Worm (Caenorhabditis elegans) whole organism, L4 larva: ENCODE data around the gene aakg-1.

ENCODE experiments used
- F10B5.3 ChIP-seq: sonication (generic microtip); optimal IDR thresholded peaks from 2 replicates; lab custom pipeline; 2016; ENCODE audit warnings: mild to moderate bottlenecking, missing genetic modification characterization, missing compliant biosample characterization
- F26F4.8 ChIP-seq: fragments of 200-800 bp; sonication (Bioruptor generic); conservative IDR thresholded peaks from 2 replicates; pipeline ENCODE4 v1.3.6; 2022; ENCODE audit warnings: missing genetic modification characterization, missing compliant biosample characterization
- F37D6.2 ChIP-seq: sonication (generic microtip); optimal IDR thresholded peaks from 2 replicates; lab custom pipeline; 2016; ENCODE audit warnings: mild to moderate bottlenecking, missing genetic modification characterization, missing compliant biosample characterization
- F49E8.2 ChIP-seq: sonication (generic microtip); optimal IDR thresholded peaks from 2 replicates; lab custom pipeline; 2016; ENCODE audit warnings: missing compliant biosample characterization, mild to moderate bottlenecking, missing genetic modification characterization, borderline replicate concordance
- Y105C5A.15 ChIP-seq: fragments of 200-800 bp; sonication (Bioruptor generic); IDR thresholded peaks from 2 replicates; pipeline ENCODE4 v1.3.6; 2022; ENCODE audit warnings: missing genetic modification characterization, missing compliant biosample characterization
- Y5F2A.4 ChIP-seq: fragments of 200-800 bp; sonication (Bioruptor generic); optimal IDR thresholded peaks from 2 replicates; lab custom pipeline; 2018; ENCODE audit warnings: mild to moderate bottlenecking, missing genetic modification characterization, missing compliant biosample characterization
- Y75B8A.6 ChIP-seq: fragments of 200-800 bp; sonication (Bioruptor generic); IDR thresholded peaks from 2 replicates; pipeline ENCODE4 v1.3.6; 2022; ENCODE audit warnings: missing genetic modification reagents, missing genetic modification characterization, missing compliant biosample characterization
- ZK546.5 ChIP-seq, 2 experiments: sonication (generic microtip); optimal IDR thresholded peaks; 2 replicates each; lab custom pipeline; 2017; ENCODE audit warnings: missing biosample characterization in 2 of 2, missing genetic modification characterization in 2 of 2
- ceh-32 ChIP-seq: sonication (generic microtip); optimal IDR thresholded peaks from 2 replicates; lab custom pipeline; 2016; ENCODE audit warnings: mild to moderate bottlenecking, missing genetic modification characterization, missing compliant biosample characterization; ENCODE audit not compliant: poor library complexity
- ceh-82 ChIP-seq: sonication (generic microtip); optimal IDR thresholded peaks from 2 replicates; lab custom pipeline; 2017; ENCODE audit warnings: missing biosample characterization, missing genetic modification characterization
- ces-1 ChIP-seq: fragments of 150-350 bp; sonication (generic microtip); optimal IDR thresholded peaks from 4 replicates; lab custom pipeline; 2014; ENCODE audit warnings: missing biosample characterization, missing genetic modification reagents, missing genetic modification characterization
- cey-2 ChIP-seq: sonication (generic microtip); optimal IDR thresholded peaks from 3 replicates; lab custom pipeline; 2017; ENCODE audit warnings: missing genetic modification characterization, mild to moderate bottlenecking, missing compliant biosample characterization, antibody characterized with exemption, borderline replicate concordance; ENCODE audit not compliant: insufficient read depth
- daf-12 ChIP-seq: fragments of 150-350 bp; optimal IDR thresholded peaks from 2 replicates; lab custom pipeline; 2014; ENCODE audit warnings: missing biosample characterization, missing genetic modification reagents, missing genetic modification characterization
- daf-8 ChIP-seq: fragments of 200-800 bp; sonication (Bioruptor generic); IDR thresholded peaks from 2 replicates; pipeline ENCODE4 v1.3.6; 2022; ENCODE audit warnings: missing genetic modification characterization, missing compliant biosample characterization
- dmd-6 ChIP-seq: fragments of 200-800 bp; sonication (Bioruptor generic); IDR thresholded peaks from 2 replicates; pipeline ENCODE4 v1.3.6; 2022; ENCODE audit warnings: missing genetic modification reagents, missing genetic modification characterization, missing compliant biosample characterization
- dmd-8 ChIP-seq: fragments of 200-800 bp; sonication (Bioruptor generic); IDR thresholded peaks from 2 replicates; pipeline ENCODE4 v1.3.6; 2022; ENCODE audit warnings: missing genetic modification characterization, missing compliant biosample characterization
- duxl-1 ChIP-seq: sonication (generic microtip); optimal IDR thresholded peaks from 2 replicates; lab custom pipeline; 2016; ENCODE audit warnings: mild to moderate bottlenecking, missing genetic modification characterization, moderate library complexity, missing compliant biosample characterization; ENCODE audit not compliant: poor library complexity
- fkh-10 ChIP-seq: fragments of 150-350 bp; optimal IDR thresholded peaks from 2 replicates; lab custom pipeline; 2014; ENCODE audit warnings: missing biosample characterization, missing genetic modification reagents, missing genetic modification characterization
- fos-1 ChIP-seq: fragments of 150-350 bp; optimal IDR thresholded peaks from 2 replicates; lab custom pipeline; 2014; ENCODE audit warnings: missing biosample characterization, missing genetic modification characterization
- hif-1 ChIP-seq, 2 experiments: sonication (generic microtip); optimal IDR thresholded peaks; 2 replicates each; lab custom pipeline; 2016 to 2017; ENCODE audit warnings: missing compliant biosample characterization in 2 of 2, missing genetic modification characterization in 2 of 2, missing genetic modification reagents in 2 of 2, missing genotype in 2 of 2, mild to moderate bottlenecking in 1 of 2
- hlh-11 ChIP-seq: fragments of 200-800 bp; sonication (Bioruptor generic); optimal IDR thresholded peaks from 2 replicates; lab custom pipeline; 2018; ENCODE audit warnings: mild to moderate bottlenecking, missing genetic modification characterization, missing compliant biosample characterization
- hlh-30 ChIP-seq: sonication (generic microtip); optimal IDR thresholded peaks from 2 replicates; lab custom pipeline; 2017; ENCODE audit warnings: antibody characterized with exemption, mild to moderate bottlenecking, missing genetic modification characterization, missing compliant biosample characterization; ENCODE audit not compliant: insufficient read depth
- lin-13 ChIP-seq: fragments of 150-350 bp; optimal IDR thresholded peaks from 2 replicates; lab custom pipeline; 2014; ENCODE audit warnings: missing biosample characterization, missing genetic modification reagents, missing genetic modification characterization
- lin-29 ChIP-seq: fragments of 200-800 bp; sonication (Bioruptor generic); IDR thresholded peaks from 2 replicates; pipeline ENCODE4 v1.3.6; 2022; ENCODE audit warnings: missing genetic modification reagents, missing genetic modification characterization, missing compliant biosample characterization
- lin-38 ChIP-seq: fragments of 200-800 bp; sonication (Bioruptor generic); IDR thresholded peaks from 2 replicates; pipeline ENCODE4 v1.3.6; 2022; ENCODE audit warnings: missing genetic modification reagents, missing genetic modification characterization, missing compliant biosample characterization
- lin-39 ChIP-seq: fragments of 150-350 bp; optimal IDR thresholded peaks from 2 replicates; lab custom pipeline; 2014; ENCODE audit warnings: missing biosample characterization, missing genetic modification reagents, missing genetic modification characterization
- lsy-2 ChIP-seq, 2 experiments: fragments of 150-350 bp in 1 of 2; sonication (generic microtip) in 1 of 2; optimal IDR thresholded peaks; 2 replicates each; lab custom pipeline; 2014 to 2017; ENCODE audit warnings: missing biosample characterization in 2 of 2, missing genetic modification characterization in 2 of 2
- mdl-1 ChIP-seq, 2 experiments: fragments of 150-350 bp in 1 of 2; sonication (generic microtip) in 1 of 2; optimal IDR thresholded peaks; 2 replicates each; lab custom pipeline; 2014 to 2017; ENCODE audit warnings: missing biosample characterization in 2 of 2, missing genetic modification characterization in 2 of 2
- mdt-29 ChIP-seq: fragments of 200-800 bp; sonication (Bioruptor generic); IDR thresholded peaks from 2 replicates; pipeline ENCODE4 v1.3.6; 2022; ENCODE audit warnings: missing genetic modification reagents, missing genetic modification characterization, missing compliant biosample characterization
- mep-1 ChIP-seq: fragments of 150-350 bp; sonication (generic microtip); optimal IDR thresholded peaks from 3 replicates; lab custom pipeline; 2014; ENCODE audit warnings: missing biosample characterization, missing genetic modification characterization
- mxl-2 ChIP-seq: fragments of 200-800 bp; sonication (Bioruptor generic); conservative IDR thresholded peaks from 2 replicates; pipeline ENCODE4 v1.3.6; 2022; ENCODE audit warnings: missing genetic modification reagents, missing genetic modification characterization, missing compliant biosample characterization
- nhr-11 ChIP-seq: fragments of 150-350 bp; optimal IDR thresholded peaks from 2 replicates; lab custom pipeline; 2014; ENCODE audit warnings: missing biosample characterization, missing genetic modification characterization
- nhr-111 ChIP-seq: fragments of 200-800 bp; sonication (Bioruptor generic); optimal IDR thresholded peaks from 2 replicates; lab custom pipeline; 2018; ENCODE audit warnings: mild to moderate bottlenecking, missing genetic modification characterization, missing compliant biosample characterization
- nhr-237 ChIP-seq: sonication (generic microtip); optimal IDR thresholded peaks from 2 replicates; lab custom pipeline; 2017; ENCODE audit warnings: missing biosample characterization, missing genetic modification characterization
- nhr-25 ChIP-seq: sonication (generic microtip); optimal IDR thresholded peaks from 2 replicates; lab custom pipeline; 2017; ENCODE audit warnings: missing genetic modification characterization, mild to moderate bottlenecking, missing compliant biosample characterization, antibody characterized with exemption, moderate library complexity, borderline replicate concordance; ENCODE audit not compliant: insufficient read depth
- nhr-28 ChIP-seq: fragments of 150-350 bp; optimal IDR thresholded peaks from 2 replicates; lab custom pipeline; 2014; ENCODE audit warnings: missing biosample characterization, missing genetic modification characterization
- nhr-42 ChIP-seq: fragments of 200-800 bp; sonication (Bioruptor generic); IDR thresholded peaks from 2 replicates; pipeline ENCODE4 v1.3.6; 2022; ENCODE audit warnings: missing genetic modification characterization, missing compliant biosample characterization
- nhr-48 ChIP-seq: sonication (generic microtip); optimal IDR thresholded peaks from 2 replicates; lab custom pipeline; 2016; ENCODE audit warnings: mild to moderate bottlenecking, missing genetic modification characterization, missing compliant biosample characterization
- nhr-6 ChIP-seq: fragments of 150-350 bp; optimal IDR thresholded peaks from 2 replicates; lab custom pipeline; 2014; ENCODE audit warnings: missing biosample characterization, missing genetic modification characterization
- nhr-76 ChIP-seq: fragments of 150-350 bp; optimal IDR thresholded peaks from 2 replicates; lab custom pipeline; 2014; ENCODE audit warnings: missing biosample characterization, missing genetic modification characterization
- pha-4 ChIP-seq, 2 experiments: fragments of 150-350 bp in 1 of 2; fragments of 200-800 bp in 1 of 2; sonication (Bioruptor generic) in 1 of 2; IDR thresholded peaks in 1 of 2; optimal IDR thresholded peaks in 1 of 2; 2 replicates each; pipeline versions ENCODE4 v1.3.6 to Lab custom; 2014 to 2022; ENCODE audit warnings: missing genetic modification characterization in 2 of 2, missing genetic modification reagents in 2 of 2, missing biosample characterization in 1 of 2, missing compliant biosample characterization in 1 of 2
- saeg-2 ChIP-seq: fragments of 200-800 bp; sonication (Bioruptor generic); IDR thresholded peaks from 2 replicates; pipeline ENCODE4 v1.3.6; 2022; ENCODE audit warnings: missing genetic modification reagents, missing genetic modification characterization, missing compliant biosample characterization
- sdz-12 ChIP-seq: fragments of 200-800 bp; sonication (Bioruptor generic); optimal IDR thresholded peaks from 2 replicates; lab custom pipeline; 2018; ENCODE audit warnings: mild to moderate bottlenecking, missing genetic modification characterization, missing compliant biosample characterization
- set-16 ChIP-seq: fragments of 200-800 bp; sonication (Bioruptor generic); IDR thresholded peaks from 2 replicates; pipeline ENCODE4 v1.3.6; 2022; ENCODE audit warnings: missing genetic modification reagents, missing genetic modification characterization, missing compliant biosample characterization
- snpc-4 ChIP-seq: fragments of 150-350 bp; optimal IDR thresholded peaks from 2 replicates; lab custom pipeline; 2014; ENCODE audit warnings: missing biosample characterization, missing genetic modification characterization
- tag-97 ChIP-seq: fragments of 200-800 bp; sonication (Bioruptor generic); IDR thresholded peaks from 2 replicates; pipeline ENCODE4 v1.3.6; 2022; ENCODE audit warnings: missing genetic modification characterization, missing compliant biosample characterization
- vab-7 ChIP-seq: fragments of 200-800 bp; sonication (Bioruptor generic); IDR thresholded peaks from 2 replicates; pipeline ENCODE4 v1.3.6; 2022; ENCODE audit warnings: missing genetic modification reagents, missing genetic modification characterization, missing compliant biosample characterization
- zag-1 ChIP-seq: fragments of 150-350 bp; optimal IDR thresholded peaks from 2 replicates; lab custom pipeline; 2014; ENCODE audit warnings: missing biosample characterization, missing genetic modification characterization
- ztf-11 ChIP-seq: fragments of 150-350 bp; optimal IDR thresholded peaks from 2 replicates; lab custom pipeline; 2014; ENCODE audit warnings: missing biosample characterization, missing genetic modification characterization
- ztf-7 ChIP-seq: fragments of 150-350 bp; optimal IDR thresholded peaks from 2 replicates; lab custom pipeline; 2014; ENCODE audit warnings: missing biosample characterization, missing genetic modification characterization

aakg-1 gene

ce11 chrIII:12612519-12612935 is 37.3 kb upstream of the aakg-1 start (continued):
- TF ChIP-seq ZK546.5 (tag; optimal IDR thresholded peaks at IDR 0.05; lab: Kevin White, UChicago) (peak in 1 of 2 experiments; percentile 15), hif-1 (tag; optimal IDR thresholded peaks at IDR 0.05; lab: Kevin White, UChicago) (peak; percentile 61 to 86), ztf-7 (tag; lab: Kevin White, UChicago) (peak; percentile 83), fkh-10 (GFP tag; lab: Kevin White, UChicago) (peak; percentile 98), dmd-6 (peak; percentile 100), daf-12 (tag; lab: Kevin White, UChicago) (no peak), hlh-30 (tag; lab: Kevin White, UChicago) (peak; percentile 99), mep-1 (tag; lab: Kevin White, UChicago) (peak; percentile 98), mdl-1 (tag; optimal IDR thresholded peaks at IDR 0.05; lab: Kevin White, UChicago) (peak; percentile 98), lsy-2 (tag; optimal IDR thresholded peaks at IDR 0.05; lab: Kevin White, UChicago) (peak; percentile 93 to 96), mxl-2 (GFP tag; lab: Robert Waterston, UW) (peak; percentile 53; the same call in 1 of the 2 replicates), ces-1 (GFP tag; lab: Kevin White, UChicago) (peak; percentile 82), Y75B8A.6 (peak; percentile 70; the same call in 1 of the 2 replicates), Y5F2A.4 (peak; percentile 84), nhr-28 (tag; lab: Kevin White, UChicago) (peak; percentile 95), mdt-29 (GFP tag; lab: Robert Waterston, UW) (peak; percentile 97), duxl-1 (peak; percentile 75), fos-1 (peak; percentile 92), ceh-82 (no peak), tag-97 (no peak), nhr-48 (tag; lab: Kevin White, UChicago) (peak; percentile 97), lin-13 (GFP tag; lab: Kevin White, UChicago) (peak; percentile 96), nhr-11 (tag; lab: Kevin White, UChicago) (peak; percentile 99), vab-7 (peak; percentile 47), sdz-12 (GFP tag; lab: Kevin White, UChicago) (no peak), nhr-6 (tag; lab: Kevin White, UChicago) (peak; percentile 98), F10B5.3 (peak; percentile 75), snpc-4 (tag; lab: Kevin White, UChicago) (peak; percentile 43), nhr-25 (tag; lab: Kevin White, UChicago) (peak; percentile 98), F49E8.2 (tag; lab: Kevin White, UChicago) (no peak), nhr-76 (peak; percentile 84), ceh-32 (tag; lab: Kevin White, UChicago) (peak; percentile 81), zag-1 (tag; lab: Kevin White, UChicago) (peak; percentile 90), nhr-42 (GFP tag; lab: Robert Waterston, UW) (peak; percentile 90), ztf-11 (tag; lab: Kevin White, UChicago) (no peak), pha-4 (GFP tag; IDR thresholded peaks at IDR 0.05; lab: Robert Waterston, UW) (peak; percentile 98), pha-4 (tag; optimal IDR thresholded peaks at IDR 0.05; lab: Kevin White, UChicago) (peak; percentile 99), lin-38 (GFP tag; lab: Robert Waterston, UW) (peak; percentile 83), lin-29 (peak; percentile 90), dmd-8 (GFP tag; lab: Robert Waterston, UW) (0 out of 2 replicates have a peak, but pooled peaks have one; percentile 54), saeg-2 (GFP tag; lab: Robert Waterston, UW) (peak; percentile 98), set-16 (peak; percentile 90), F26F4.8 (GFP tag; lab: Robert Waterston, UW) (no peak), nhr-111 (no peak), F37D6.2 (tag; lab: Kevin White, UChicago) (peak; percentile 96), hlh-11 (tag; lab: Kevin White, UChicago) (peak; percentile 100), Y105C5A.15 (0 out of 2 replicates have a peak, but pooled peaks have one; percentile 61), daf-8 (GFP tag; lab: Robert Waterston, UW) (no peak), nhr-237 (tag; lab: Kevin White, UChicago) (peak; percentile 64), lin-39 (tag; lab: Kevin White, UChicago) (peak; percentile 60), cey-2 (tag; lab: Kevin White, UChicago) (peak; percentile 85)
